Fruit fly (Drosophila melanogaster) whole organism, prepupa: ENCODE data around the gene CG17826.

ENCODE experiments used
- CG1621 ChIP-seq: fragments of 200-800 bp; sonication (Bioruptor generic); optimal IDR thresholded peaks from 3 replicates; lab custom pipeline; 2018; ENCODE audit warnings: missing biosample characterization, mild to moderate bottlenecking, missing genetic modification characterization
- CG3032 ChIP-seq: fragments of 200-800 bp; optimal IDR thresholded peaks from 2 replicates; lab custom pipeline; 2019; ENCODE audit warnings: missing biosample characterization, mild to moderate bottlenecking, missing genetic modification characterization, moderate library complexity
- Eip93F ChIP-seq: fragments of 200-800 bp; sonication (Bioruptor generic); optimal IDR thresholded peaks from 2 replicates; lab custom pipeline; 2016; ENCODE audit warnings: missing biosample characterization, mild to moderate bottlenecking, missing genetic modification characterization
- Gug ChIP-seq: fragments of 200-800 bp; sonication (Bioruptor generic); IDR thresholded peaks from 2 replicates; pipeline ENCODE4 v1.3.6; 2022; ENCODE audit warnings: missing biosample characterization, missing genetic modification characterization
- Sox15 ChIP-seq: fragments of 200-800 bp; sonication (Bioruptor generic); optimal IDR thresholded peaks from 3 replicates; lab custom pipeline; 2016; ENCODE audit warnings: missing biosample characterization, missing genetic modification characterization
- dsx ChIP-seq: fragments of 200-800 bp; optimal IDR thresholded peaks from 3 replicates; lab custom pipeline; 2019; ENCODE audit warnings: missing biosample characterization, mild to moderate bottlenecking, missing genetic modification characterization, moderate library complexity; ENCODE audit not compliant: poor library complexity, severe bottlenecking
- lz ChIP-seq: fragments of 200-800 bp; sonication (Bioruptor generic); optimal IDR thresholded peaks from 3 replicates; lab custom pipeline; 2016; ENCODE audit warnings: missing biosample characterization, missing genetic modification characterization
- pdm3 ChIP-seq: fragments of 200-800 bp; sonication (Bioruptor generic); optimal IDR thresholded peaks from 3 replicates; lab custom pipeline; 2016; ENCODE audit warnings: missing biosample characterization, missing genetic modification characterization

- TF ChIP-seq dsx (no peak), Gug (GFP tag; lab: Robert Waterston, UW) (no peak), pdm3 (GFP tag; lab: Kevin White, UChicago) (no peak), Sox15 (GFP tag; lab: Kevin White, UChicago) (no peak), Eip93F (GFP tag; lab: Kevin White, UChicago) (no peak), CG3032 (tag; lab: Kevin White, UChicago) (no peak), lz (GFP tag; lab: Kevin White, UChicago) (no peak), CG1621 (no peak)
Measured at dm6 chr3L:11957669-11958333, 8.2 kb downstream of the CG17826 start, which contains the start of the genes CG11570 and CG43294.
